Fruit fly (Drosophila melanogaster): ENCODE results near the gene CG1113.
A peak's percentile ranks its signal among the peaks of the same experiment; 100 is the strongest.

Gene CG1113

dm6 chr3R:5256462-5257146 lies 3.7 kb downstream of the CG1113 start, which contains the start of the genes Enoph and Hph (continued):
- TF ChIP-seq slou (GFP tag; optimal IDR thresholded peaks at IDR 0.05) (peak; percentile 54), CG2875 (GFP tag; optimal IDR thresholded peaks at IDR 0.05) (no peak), unpg (GFP tag; optimal IDR thresholded peaks at IDR 0.05) (peak; percentile 46), CG17612 (GFP tag; IDR thresholded peaks at IDR 0.05) (no peak), CG10431 (GFP tag; optimal IDR thresholded peaks at IDR 0.05) (no peak), HLH4C (GFP tag; IDR thresholded peaks at IDR 0.05; ENCODE audit: partially characterized antibody) (peak; percentile 81), CG3407 (GFP tag; optimal IDR thresholded peaks at IDR 0.05) (peak; percentile 33), sna (GFP tag; IDR thresholded peaks at IDR 0.05; ENCODE audit: partially characterized antibody) (peak; percentile 57; the same call in 1 of the 2 replicates), CG13894 (tag; optimal IDR thresholded peaks at IDR 0.05) (peak; percentile 52), Aef1 (GFP tag; IDR thresholded peaks at IDR 0.05) (peak; percentile 55; the same call in 2 of the 3 replicates), vnd (GFP tag; IDR thresholded peaks at IDR 0.05; ENCODE audit: partially characterized antibody) (peak; percentile 80), fd64A (GFP tag; optimal IDR thresholded peaks at IDR 0.05) (no peak), CG10366 (GFP tag; IDR thresholded peaks at IDR 0.05) (peak; percentile 46), Lpt (GFP tag; optimal IDR thresholded peaks at IDR 0.05) (no peak), Gug (GFP tag; IDR thresholded peaks at IDR 0.05) (peak; percentile 52; the same call in 1 of the 4 replicates), CG34224 (GFP tag; IDR thresholded peaks at IDR 0.05; ENCODE audit: partially characterized antibody) (peak; percentile 77), CTCF (GFP tag; optimal IDR thresholded peaks at IDR 0.05) (peak; percentile 6), emc (GFP tag; optimal IDR thresholded peaks at IDR 0.05) (no peak), CG6765 (GFP tag; optimal IDR thresholded peaks at IDR 0.05) (no peak), CG34376 (GFP tag; optimal IDR thresholded peaks at IDR 0.05) (no peak), Hr3 (GFP tag; optimal IDR thresholded peaks at IDR 0.05) (peak; percentile 70), vvl (GFP tag; IDR thresholded peaks at IDR 0.05) (0 out of 2 replicates have a peak, but pooled peaks have one; percentile 44), CHES-1-like (GFP tag; optimal IDR thresholded peaks at IDR 0.05) (peak; percentile 68), CG43689 (GFP tag; IDR thresholded peaks at IDR 0.05) (no peak), cad (GFP tag; optimal IDR thresholded peaks at IDR 0.05) (no peak), CG1792 (GFP tag; optimal IDR thresholded peaks at IDR 0.05) (peak; percentile 42), Hmx (GFP tag; optimal IDR thresholded peaks at IDR 0.05) (no peak), Dll (GFP tag; IDR thresholded peaks at IDR 0.05; ENCODE audit: partially characterized antibody) (peak; percentile 83), eyg (GFP tag; optimal IDR thresholded peaks at IDR 0.05) (no peak), en (GFP tag; optimal IDR thresholded peaks at IDR 0.05) (no peak), ind (GFP tag; optimal IDR thresholded peaks at IDR 0.05) (peak; percentile 69), CG8944 (GFP tag; optimal IDR thresholded peaks at IDR 0.05) (peak; percentile 37), otp (GFP tag; IDR thresholded peaks at IDR 0.05) (no peak), trem (tag; optimal IDR thresholded peaks at IDR 0.05) (peak; percentile 71), nmo (GFP tag; optimal IDR thresholded peaks at IDR 0.05) (peak; percentile 82), bcd (GFP tag; optimal IDR thresholded peaks at IDR 0.05) (peak; percentile 61), CG42726 (GFP tag; IDR thresholded peaks at IDR 0.05; ENCODE audit: partially characterized antibody) (0 out of 2 replicates have a peak, but pooled peaks have one; percentile 41), prd (optimal IDR thresholded peaks at IDR 0.05) (no peak), prd (GFP tag; IDR thresholded peaks at IDR 0.05) (peak; percentile 74), MESR4 (GFP tag; optimal IDR thresholded peaks at IDR 0.05) (no peak), CG7271 (tag; optimal IDR thresholded peaks at IDR 0.05) (no peak), pnt (GFP tag; optimal IDR thresholded peaks at IDR 0.05) (peak; percentile 6), CG5180 (GFP tag; optimal IDR thresholded peaks at IDR 0.05) (peak; percentile 30), Bgb (GFP tag; IDR thresholded peaks at IDR 0.05; ENCODE audit: partially characterized antibody) (peak; percentile 67), TFAM (GFP tag; optimal IDR thresholded peaks at IDR 0.05) (no peak), esg (GFP tag; conservative IDR thresholded peaks at IDR 0.05) (peak; percentile 54; the same call in 1 of the 2 replicates), CG4424 (GFP tag; optimal IDR thresholded peaks at IDR 0.05) (peak; percentile 66), CG18619 (GFP tag; optimal IDR thresholded peaks at IDR 0.05) (peak; percentile 64), tgo (GFP tag; IDR thresholded peaks at IDR 0.05) (peak; percentile 55), rib (GFP tag; IDR thresholded peaks at IDR 0.05) (peak; percentile 47; the same call in 1 of the 2 replicates)

All from whole organism, embryonic.